Worm (Caenorhabditis elegans): ENCODE measurements around the gene tebp-2.

The tebp-2 gene

DNA sequence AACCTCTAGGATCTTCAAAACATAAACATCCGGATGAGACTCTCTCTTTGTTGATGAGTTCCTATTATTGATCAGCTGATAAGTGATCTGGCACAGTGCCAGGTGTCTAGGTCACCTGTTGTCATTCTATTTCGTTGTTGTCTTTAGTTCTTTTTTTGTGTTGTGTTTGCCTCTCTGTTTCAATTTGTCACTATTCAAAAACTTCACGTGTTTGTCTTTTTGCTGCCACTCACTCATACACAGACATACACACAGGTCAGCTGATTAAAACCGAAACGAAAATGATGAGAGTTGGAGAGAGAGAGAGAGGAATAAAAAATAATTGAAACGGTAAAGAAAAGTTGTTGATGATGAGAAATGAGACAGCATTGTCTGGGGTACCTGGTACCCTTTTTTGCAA lies 49.7 kb downstream of the tebp-2 start:
- TF ChIP-seq pqm-1 (tag; optimal IDR thresholded peaks at IDR 0.05) (no peak), irx-1 (tag; optimal IDR thresholded peaks at IDR 0.05) (peak; percentile 89), xbp-1 (tag; optimal IDR thresholded peaks at IDR 0.05) (peak; percentile 27), fos-1 (tag; optimal IDR thresholded peaks at IDR 0.05) (no peak), lin-13 (GFP tag; optimal IDR thresholded peaks at IDR 0.05) (peak; percentile 82), ces-1 (GFP tag; optimal IDR thresholded peaks at IDR 0.05) (no peak), hpl-2 (GFP tag; optimal IDR thresholded peaks at IDR 0.05) (peak; percentile 74), aha-1 (tag; optimal IDR thresholded peaks at IDR 0.05) (no peak), skn-1 (tag; optimal IDR thresholded peaks at IDR 0.05) (peak; percentile 87), C04F5.9 (tag; optimal IDR thresholded peaks at IDR 0.05) (peak; percentile 6), snu-23 (GFP tag; optimal IDR thresholded peaks at IDR 0.05) (peak; percentile 88), nhr-237 (tag; optimal IDR thresholded peaks at IDR 0.05) (no peak), sptf-1 (tag; optimal IDR thresholded peaks at IDR 0.05) (no peak), efl-3 (GFP tag; optimal IDR thresholded peaks at IDR 0.05) (no peak), lir-3 (tag; optimal IDR thresholded peaks at IDR 0.05; ENCODE audit: poor library complexity) (peak; percentile 44), ceh-82 (tag; optimal IDR thresholded peaks at IDR 0.05) (no peak), vab-15 (tag; optimal IDR thresholded peaks at IDR 0.05) (peak; percentile 99), mab-9 (GFP tag; IDR thresholded peaks at IDR 0.05) (no peak), sox-4 (tag; optimal IDR thresholded peaks at IDR 0.05) (no peak), zip-4 (GFP tag; optimal IDR thresholded peaks at IDR 0.05) (no peak), nhr-90 (tag; optimal IDR thresholded peaks at IDR 0.05; ENCODE audit: poor library complexity) (peak; percentile 86), efl-1 (optimal IDR thresholded peaks at IDR 0.05) (peak; percentile 40 to 41), efl-1 (GFP tag; optimal IDR thresholded peaks at IDR 0.05 in 1 of 2) (peak; percentile 20 to 94), nhr-71 (tag; optimal IDR thresholded peaks at IDR 0.05) (peak; percentile 96), ztf-11 (tag; optimal IDR thresholded peaks at IDR 0.05) (no peak), tbx-2 (tag; optimal IDR thresholded peaks at IDR 0.05) (peak; percentile 86), mep-1 (tag; optimal IDR thresholded peaks at IDR 0.05) (peak; percentile 76), unc-62 (GFP tag; optimal IDR thresholded peaks at IDR 0.05) (no peak), nhr-47 (tag; optimal IDR thresholded peaks at IDR 0.05) (peak; percentile 70), nhr-85 (tag) (peak; percentile 100), unc-130 (tag; optimal IDR thresholded peaks at IDR 0.05) (peak; percentile 94), alr-1 (tag; optimal IDR thresholded peaks at IDR 0.05; ENCODE audit: borderline replicate concordance) (no peak), pag-3 (tag; optimal IDR thresholded peaks at IDR 0.05; ENCODE audit: borderline replicate concordance, insufficient read depth) (peak; percentile 66), rnt-1 (tag; optimal IDR thresholded peaks at IDR 0.05) (peak; percentile 53), Y116A8C.19 (tag; optimal IDR thresholded peaks at IDR 0.05; ENCODE audit: borderline replicate concordance) (no peak), ets-5 (GFP tag; IDR thresholded peaks at IDR 0.05) (no peak), nhr-19 (GFP tag; conservative IDR thresholded peaks at IDR 0.05) (peak; percentile 84), hlh-4 (tag; optimal IDR thresholded peaks at IDR 0.05) (no peak), ceh-90 (tag; optimal IDR thresholded peaks at IDR 0.05) (no peak), sup-37 (GFP tag; optimal IDR thresholded peaks at IDR 0.05) (peak; percentile 40), ceh-88 (GFP tag; IDR thresholded peaks at IDR 0.05) (peak; percentile 67), nhr-11 (tag; optimal IDR thresholded peaks at IDR 0.05) (peak; percentile 24), unc-98 (GFP tag; IDR thresholded peaks at IDR 0.05) (no peak), lsy-2 (tag; optimal IDR thresholded peaks at IDR 0.05) (peak; percentile 68 to 86), nhr-28 (tag; optimal IDR thresholded peaks at IDR 0.05) (no peak), egl-27 (tag; optimal IDR thresholded peaks at IDR 0.05) (no peak), hlh-17 (GFP tag; optimal IDR thresholded peaks at IDR 0.05; ENCODE audit: borderline replicate concordance) (no peak), F16B12.6 (tag; optimal IDR thresholded peaks at IDR 0.05) (no peak), C16A3.4 (tag; optimal IDR thresholded peaks at IDR 0.05) (peak; percentile 72), jun-1 (tag; optimal IDR thresholded peaks at IDR 0.05) (peak; percentile 22), lin-39 (tag; optimal IDR thresholded peaks at IDR 0.05) (peak; percentile 66), pax-3 (tag; optimal IDR thresholded peaks at IDR 0.05) (no peak), lin-35 (GFP tag; optimal IDR thresholded peaks at IDR 0.05) (peak; percentile 5 to 89)
